Fruit fly (Drosophila melanogaster) whole organism, embryonic: Measurements from ENCODE around the gene Ubi-p63E.
A peak's percentile ranks its signal among the peaks of the same experiment; 100 is the strongest.

Source experiments
- Atf-2 ChIP-seq: fragments of 200-800 bp; sonication (Bioruptor generic); optimal IDR thresholded peaks from 2 replicates; lab custom pipeline; 2016; ENCODE audit warnings: missing biosample characterization, missing genetic modification characterization
- B-H2 ChIP-seq: fragments of 200-800 bp; sonication (Bioruptor generic); optimal IDR thresholded peaks from 2 replicates; lab custom pipeline; 2018; ENCODE audit warnings: missing biosample characterization, mild to moderate bottlenecking, missing genetic modification characterization
- CG10147 ChIP-seq: fragments of 200-800 bp; sonication (Bioruptor generic); optimal IDR thresholded peaks from 2 replicates; lab custom pipeline; 2019; ENCODE audit warnings: missing biosample characterization, mild to moderate bottlenecking, missing genetic modification characterization, moderate library complexity
- CG11696 ChIP-seq: fragments of 200-800 bp; sonication (Bioruptor generic); IDR thresholded peaks from 2 replicates; pipeline ENCODE4 v1.3.6; 2022; ENCODE audit warnings: missing biosample characterization, missing genetic modification characterization
- CG11723 ChIP-seq: fragments of 200-800 bp; sonication (Bioruptor generic); optimal IDR thresholded peaks from 2 replicates; lab custom pipeline; 2017; ENCODE audit warnings: missing biosample characterization, mild to moderate bottlenecking, missing genetic modification characterization
- CG12659 ChIP-seq: fragments of 200-800 bp; sonication (Bioruptor generic); optimal IDR thresholded peaks from 3 replicates; lab custom pipeline; 2017; ENCODE audit warnings: mild to moderate bottlenecking, missing biosample characterization, missing genetic modification reagents, missing genetic modification characterization
- CG12942 ChIP-seq: fragments of 200-800 bp; sonication (Bioruptor generic); optimal IDR thresholded peaks from 3 replicates; lab custom pipeline; 2016; ENCODE audit warnings: missing biosample characterization, missing genetic modification characterization
- CG15269 ChIP-seq: fragments of 200-800 bp; sonication (Bioruptor generic); optimal IDR thresholded peaks from 2 replicates; lab custom pipeline; 2018; ENCODE audit warnings: missing biosample characterization, mild to moderate bottlenecking, missing genetic modification characterization, moderate library complexity
- CG15696 ChIP-seq: fragments of 200-800 bp; sonication (Bioruptor generic); optimal IDR thresholded peaks from 2 replicates; lab custom pipeline; 2019; ENCODE audit warnings: missing biosample characterization, mild to moderate bottlenecking, missing genetic modification characterization, moderate library complexity
- CG1602 ChIP-seq: fragments of 200-800 bp; sonication (Bioruptor generic); optimal IDR thresholded peaks from 3 replicates; lab custom pipeline; 2016; ENCODE audit warnings: missing biosample characterization, missing genetic modification characterization
- CG16863 ChIP-seq: fragments of 200-800 bp; sonication (Bioruptor generic); optimal IDR thresholded peaks from 3 replicates; lab custom pipeline; 2016; ENCODE audit warnings: missing biosample characterization, missing genetic modification characterization
- CG1792 ChIP-seq: fragments of 200-800 bp; sonication (Bioruptor generic); optimal IDR thresholded peaks from 2 replicates; lab custom pipeline; 2016; ENCODE audit warnings: missing biosample characterization, missing genetic modification characterization
- CG1832 ChIP-seq: fragments of 200-800 bp; sonication (Bioruptor generic); optimal IDR thresholded peaks from 2 replicates; lab custom pipeline; 2017; ENCODE audit warnings: missing biosample characterization, mild to moderate bottlenecking, missing genetic modification characterization, inconsistent platforms
- CG2129 ChIP-seq: fragments of 200-800 bp; sonication (Bioruptor generic); IDR thresholded peaks from 2 replicates; pipeline ENCODE4 v1.3.6; 2022; ENCODE audit warnings: missing biosample characterization, missing genetic modification characterization; ENCODE audit not compliant: partially characterized antibody
- CG4854 ChIP-seq: fragments of 200-800 bp; sonication (Bioruptor generic); optimal IDR thresholded peaks from 2 replicates; lab custom pipeline; 2016; ENCODE audit warnings: missing biosample characterization, missing genetic modification characterization, inconsistent platforms
- CG5245 ChIP-seq: fragments of 200-800 bp; sonication (Bioruptor generic); optimal IDR thresholded peaks from 3 replicates; lab custom pipeline; 2016; ENCODE audit warnings: missing biosample characterization, missing genetic modification characterization
- CG6272 ChIP-seq: fragments of 200-800 bp; sonication (Bioruptor generic); IDR thresholded peaks from 2 replicates; pipeline ENCODE4 v1.3.6; 2022; ENCODE audit warnings: missing biosample characterization, missing genetic modification characterization
- CG7786 ChIP-seq: fragments of 200-800 bp; sonication (Bioruptor generic); optimal IDR thresholded peaks from 2 replicates; lab custom pipeline; 2016; ENCODE audit warnings: missing biosample characterization, missing genetic modification characterization
- CG7987 ChIP-seq: fragments of 200-800 bp; sonication (Bioruptor generic); optimal IDR thresholded peaks from 2 replicates; lab custom pipeline; 2018; ENCODE audit warnings: missing biosample characterization, mild to moderate bottlenecking, missing genetic modification characterization, moderate library complexity
- CG8281 ChIP-seq: fragments of 200-800 bp; sonication (Bioruptor generic); optimal IDR thresholded peaks from 2 replicates; lab custom pipeline; 2018; ENCODE audit warnings: missing biosample characterization, mild to moderate bottlenecking, missing genetic modification characterization, moderate library complexity
- CG9727 ChIP-seq: fragments of 200-800 bp; sonication (Bioruptor generic); optimal IDR thresholded peaks from 3 replicates; lab custom pipeline; 2017; ENCODE audit warnings: missing biosample characterization, mild to moderate bottlenecking, missing genetic modification characterization
- Doc2 ChIP-seq: fragments of 200-800 bp; sonication (Bioruptor generic); IDR thresholded peaks from 2 replicates; pipeline ENCODE4 v1.3.6; 2022; ENCODE audit warnings: missing biosample characterization, missing genetic modification characterization
- Eip74EF ChIP-seq, 2 experiments: fragments of 200-800 bp in 1 of 2; fragments of >200 bp in 1 of 2; sonication (Bioruptor generic) in 1 of 2; optimal IDR thresholded peaks; 2 replicates each; lab custom pipeline; 2017 to 2019; ENCODE audit warnings: missing biosample characterization in 2 of 2, missing genetic modification characterization in 2 of 2, mild to moderate bottlenecking in 1 of 2, moderate library complexity in 1 of 2
- Fer1 ChIP-seq: fragments of 200-800 bp; sonication (Bioruptor generic); optimal IDR thresholded peaks from 2 replicates; lab custom pipeline; 2017; ENCODE audit warnings: missing biosample characterization, mild to moderate bottlenecking, missing genetic modification characterization
- Hand ChIP-seq: fragments of 200-800 bp; sonication (Bioruptor generic); optimal IDR thresholded peaks from 2 replicates; lab custom pipeline; 2017; ENCODE audit warnings: mild to moderate bottlenecking, missing biosample characterization, missing genetic modification reagents, missing genetic modification characterization
- Jarid2 ChIP-seq: fragments of 200-800 bp; sonication (Bioruptor generic); optimal IDR thresholded peaks from 3 replicates; lab custom pipeline; 2017; ENCODE audit warnings: mild to moderate bottlenecking, missing biosample characterization, missing genetic modification reagents, missing genetic modification characterization
- MBD-R2 ChIP-seq: fragments of 200-800 bp; sonication (Bioruptor generic); IDR thresholded peaks from 2 replicates; pipeline ENCODE4 v1.3.6; 2022; ENCODE audit warnings: missing biosample characterization, missing genetic modification characterization
- Mes4 ChIP-seq: fragments of 200-800 bp; sonication (Bioruptor generic); optimal IDR thresholded peaks from 2 replicates; lab custom pipeline; 2016; ENCODE audit warnings: missing biosample characterization, missing genetic modification characterization
- NK7.1 ChIP-seq: fragments of 200-800 bp; sonication (Bioruptor generic); optimal IDR thresholded peaks from 3 replicates; lab custom pipeline; 2016; ENCODE audit warnings: missing biosample characterization, missing genetic modification characterization
- Sox100B ChIP-seq: fragments of 200-800 bp; sonication (Bioruptor generic); optimal IDR thresholded peaks from 3 replicates; lab custom pipeline; 2018; ENCODE audit warnings: missing biosample characterization, mild to moderate bottlenecking, missing genetic modification characterization
- Sry-β ChIP-seq: fragments of 200-800 bp; sonication (Bioruptor generic); optimal IDR thresholded peaks from 2 replicates; lab custom pipeline; 2018; ENCODE audit warnings: missing biosample characterization, mild to moderate bottlenecking, missing genetic modification characterization, moderate library complexity
- Ssrp ChIP-seq: fragments of 200-800 bp; sonication (Bioruptor generic); optimal IDR thresholded peaks from 2 replicates; lab custom pipeline; 2018; ENCODE audit warnings: missing biosample characterization, mild to moderate bottlenecking, missing genetic modification characterization, moderate library complexity
- Trl ChIP-seq, 3 experiments: fragments of >200 bp in 2 of 3; fragments of 200-800 bp in 1 of 3; sonication (Bioruptor generic) in 1 of 3; optimal IDR thresholded peaks; 2 replicates in 1 of 3; 3 replicates in 2 of 3; lab custom pipeline; 2016 to 2017; ENCODE audit warnings: missing biosample characterization in 1 of 3, missing genetic modification characterization in 1 of 3
- ase ChIP-seq: fragments of 200-800 bp; sonication (Bioruptor generic); IDR thresholded peaks from 3 replicates; pipeline ENCODE4 v1.3.6; 2022; ENCODE audit warnings: missing biosample characterization, missing genetic modification characterization
- ash1 ChIP-seq: fragments of 200-800 bp; sonication (Bioruptor generic); optimal IDR thresholded peaks from 2 replicates; lab custom pipeline; 2018; ENCODE audit warnings: missing biosample characterization, mild to moderate bottlenecking, missing genetic modification characterization
- cwo ChIP-seq: fragments of 200-800 bp; sonication (Bioruptor generic); optimal IDR thresholded peaks from 3 replicates; lab custom pipeline; 2017; ENCODE audit warnings: missing biosample characterization, missing genetic modification characterization, mild to moderate bottlenecking, moderate library complexity, missing genetic modification reagents
- disco-r ChIP-seq: fragments of 200-800 bp; sonication (Bioruptor generic); optimal IDR thresholded peaks from 2 replicates; lab custom pipeline; 2016; ENCODE audit warnings: missing biosample characterization, missing genetic modification characterization
- ems ChIP-seq: fragments of 200-800 bp; sonication (Bioruptor generic); optimal IDR thresholded peaks from 3 replicates; lab custom pipeline; 2016; ENCODE audit warnings: missing biosample characterization, missing genetic modification characterization
- en ChIP-seq: fragments of 200-800 bp; sonication (Bioruptor generic); optimal IDR thresholded peaks from 2 replicates; lab custom pipeline; 2016; ENCODE audit warnings: missing biosample characterization, missing genetic modification characterization
- gem ChIP-seq: fragments of 200-800 bp; sonication (Bioruptor generic); optimal IDR thresholded peaks from 2 replicates; lab custom pipeline; 2019; ENCODE audit warnings: missing biosample characterization, mild to moderate bottlenecking, missing genetic modification characterization, moderate library complexity
- h ChIP-seq: fragments of >200 bp; optimal IDR thresholded peaks from 2 replicates; lab custom pipeline; 2017
- nerfin-2 ChIP-seq: fragments of 200-800 bp; sonication (Bioruptor generic); IDR thresholded peaks from 2 replicates; pipeline ENCODE4 v1.3.6; 2022; ENCODE audit warnings: missing biosample characterization, missing genetic modification characterization; ENCODE audit not compliant: partially characterized antibody
- otp ChIP-seq: fragments of 200-800 bp; sonication (Bioruptor generic); IDR thresholded peaks from 3 replicates; pipeline ENCODE4, ENCODE4 v1.3.6; 2022; ENCODE audit warnings: missing biosample characterization, missing genetic modification characterization
- pfk ChIP-seq: fragments of 200-800 bp; sonication (Bioruptor generic); optimal IDR thresholded peaks from 2 replicates; lab custom pipeline; 2018; ENCODE audit warnings: missing biosample characterization, mild to moderate bottlenecking, missing genetic modification characterization, moderate library complexity
- row ChIP-seq: fragments of 200-800 bp; sonication (Bioruptor generic); IDR thresholded peaks from 3 replicates; pipeline ENCODE4 v1.3.6; 2022; ENCODE audit warnings: missing biosample characterization, missing genetic modification characterization
- vnd ChIP-seq: fragments of 200-800 bp; sonication (Bioruptor generic); IDR thresholded peaks from 3 replicates; pipeline ENCODE4 v1.3.6; 2022; ENCODE audit warnings: missing biosample characterization, missing genetic modification characterization; ENCODE audit not compliant: partially characterized antibody
- wdn ChIP-seq: fragments of 200-800 bp; sonication (Bioruptor generic); IDR thresholded peaks from 2 replicates; pipeline ENCODE4 v1.3.6; 2022; ENCODE audit warnings: missing biosample characterization, missing genetic modification characterization
- zfh1 ChIP-seq: fragments of 200-800 bp; sonication (Bioruptor generic); IDR thresholded peaks from 3 replicates; pipeline ENCODE4 v1.3.6; 2022; ENCODE audit warnings: missing biosample characterization, missing genetic modification characterization

The Ubi-p63E gene

dm6 chr3L:3908838-3909810 lies 6.1 kb upstream of the Ubi-p63E start (continued):
- no peak for TF ChIP-seq ash1
- TF ChIP-seq Sox100B (GFP tag; lab: Kevin White, UChicago): no peak
- TF ChIP-seq CG12942: no peak
- TF ChIP-seq CG8281: no peak
- peak; percentile 29 for TF ChIP-seq CG12659 (GFP tag; lab: Kevin White, UChicago)
- TF ChIP-seq cwo: no peak
- 0 out of 2 replicates have a peak, but pooled peaks have one; percentile 51 for TF ChIP-seq nerfin-2
- TF ChIP-seq CG6272 (GFP tag; lab: Robert Waterston, UW): no peak
- no peak for TF ChIP-seq en
- TF ChIP-seq vnd (GFP tag; lab: Robert Waterston, UW): no peak; the same call in 2 of the 3 replicates
- TF ChIP-seq CG7786 (GFP tag; lab: Kevin White, UChicago): no peak
- TF ChIP-seq disco-r (GFP tag; lab: Kevin White, UChicago): no peak
- TF ChIP-seq ems (GFP tag; lab: Kevin White, UChicago): no peak
- no peak for TF ChIP-seq Doc2 (GFP tag; lab: Robert Waterston, UW)
- TF ChIP-seq Atf-2: no peak
- TF ChIP-seq gem (tag; lab: Kevin White, UChicago): no peak
- no peak for TF ChIP-seq NK7.1 (GFP tag; lab: Kevin White, UChicago)
- TF ChIP-seq CG9727 (GFP tag; lab: Kevin White, UChicago): no peak
- TF ChIP-seq CG1832 (GFP tag; lab: Kevin White, UChicago): no peak
- no peak for TF ChIP-seq wdn (GFP tag; lab: Robert Waterston, UW)
- no peak for TF ChIP-seq CG15696
- TF ChIP-seq Fer1 (GFP tag; lab: Kevin White, UChicago): no peak
- TF ChIP-seq pfk: no peak
- peak; percentile 31; the same call in 1 of the 2 replicates for TF ChIP-seq MBD-R2 (GFP tag; lab: Robert Waterston, UW)
- TF ChIP-seq Ssrp (tag; lab: Kevin White, UChicago): no peak
- TF ChIP-seq CG15269: no peak
- TF ChIP-seq CG4854 (GFP tag; lab: Kevin White, UChicago): no peak
- no peak for TF ChIP-seq B-H2 (GFP tag; lab: Kevin White, UChicago)
- no peak for TF ChIP-seq CG16863 (GFP tag; lab: Kevin White, UChicago)
- no peak for TF ChIP-seq CG11723 (GFP tag; lab: Kevin White, UChicago)
- TF ChIP-seq CG7987 (GFP tag; lab: Kevin White, UChicago): no peak
- no peak for TF ChIP-seq CG1792
- TF ChIP-seq row: no peak
- no peak for TF ChIP-seq h
- no peak for TF ChIP-seq CG5245
- TF ChIP-seq Trl (optimal IDR thresholded peaks at IDR 0.05; lab: Kevin White, UChicago): no peak
- TF ChIP-seq Trl (GFP tag; optimal IDR thresholded peaks at IDR 0.05; lab: Kevin White, UChicago): no peak
- 0 out of 2 replicates have a peak, but pooled peaks have one; percentile 27 for TF ChIP-seq CG2129 (GFP tag; lab: Robert Waterston, UW)
- no peak for TF ChIP-seq CG10147 (GFP tag; lab: Kevin White, UChicago)
- TF ChIP-seq Hand (GFP tag; lab: Kevin White, UChicago): no peak
- no peak for TF ChIP-seq Mes4 (GFP tag; lab: Kevin White, UChicago)
- TF ChIP-seq ase: no peak
- TF ChIP-seq Eip74EF (GFP tag; optimal IDR thresholded peaks at IDR 0.05; lab: Kevin White, UChicago): no peak
- no peak for TF ChIP-seq Sry-β
- no peak for TF ChIP-seq CG1602 (GFP tag; lab: Kevin White, UChicago)
- TF ChIP-seq CG11696: no peak
- no peak for TF ChIP-seq zfh1 (GFP tag; lab: Robert Waterston, UW)
- TF ChIP-seq Jarid2 (GFP tag; lab: Kevin White, UChicago): no peak
- no peak for TF ChIP-seq otp (GFP tag; lab: Robert Waterston, UW)
